Worm (Caenorhabditis elegans) whole organism, L3 larva: ENCODE measurements around the gene lin-56.

Source experiments
- R02D3.7 ChIP-seq: fragments of 150-350 bp; optimal IDR thresholded peaks from 2 replicates; lab custom pipeline; 2014; ENCODE audit warnings: missing biosample characterization, missing genetic modification characterization
- ZK546.5 ChIP-seq: sonication (generic microtip); optimal IDR thresholded peaks from 2 replicates; lab custom pipeline; 2017; ENCODE audit warnings: missing biosample characterization, missing genetic modification characterization
- aly-2 ChIP-seq: fragments of 150-350 bp; optimal IDR thresholded peaks from 2 replicates; lab custom pipeline; 2014; ENCODE audit warnings: missing biosample characterization, missing genetic modification characterization
- ama-1 ChIP-seq: fragments of 150-350 bp; optimal IDR thresholded peaks from 2 replicates; lab custom pipeline; 2018
- ceh-16 ChIP-seq: sonication (generic microtip); optimal IDR thresholded peaks from 2 replicates; lab custom pipeline; 2017; ENCODE audit warnings: missing biosample characterization, missing genetic modification characterization
- ceh-28 ChIP-seq: fragments of 150-350 bp; optimal IDR thresholded peaks from 2 replicates; lab custom pipeline; 2014; ENCODE audit warnings: missing biosample characterization, missing genetic modification reagents, missing genetic modification characterization
- ceh-9 ChIP-seq: sonication (generic microtip); optimal IDR thresholded peaks from 2 replicates; lab custom pipeline; 2018; ENCODE audit warnings: missing biosample characterization, missing genetic modification characterization
- egl-27 ChIP-seq: sonication (generic microtip); optimal IDR thresholded peaks from 4 replicates; lab custom pipeline; 2017; ENCODE audit warnings: missing biosample characterization, missing genetic modification reagents, missing genetic modification characterization
- egl-5 ChIP-seq: fragments of 150-350 bp; optimal IDR thresholded peaks from 2 replicates; lab custom pipeline; 2017; ENCODE audit warnings: missing biosample characterization, missing genetic modification reagents, missing genetic modification characterization, inconsistent platforms
- elt-1 ChIP-seq: fragments of 150-350 bp; optimal IDR thresholded peaks from 2 replicates; lab custom pipeline; 2014; ENCODE audit warnings: missing biosample characterization, missing genetic modification characterization
- elt-2 ChIP-seq: sonication (generic microtip); optimal IDR thresholded peaks from 2 replicates; lab custom pipeline; 2016; ENCODE audit warnings: missing genetic modification reagents, mild to moderate bottlenecking, missing genetic modification characterization, missing compliant biosample characterization
- elt-3 ChIP-seq, 3 experiments: fragments of 150-350 bp in 1 of 3; sonication (generic microtip) in 2 of 3; optimal IDR thresholded peaks; 2 replicates in 2 of 3; 4 replicates in 1 of 3; lab custom pipeline; 2014 to 2017; ENCODE audit warnings: missing biosample characterization in 3 of 3, missing genetic modification characterization in 3 of 3
- eor-1 ChIP-seq, 2 experiments: fragments of 150-350 bp; optimal IDR thresholded peaks; 2 replicates each; lab custom pipeline; 2014 to 2018; ENCODE audit warnings: missing biosample characterization in 2 of 2, missing genetic modification characterization in 2 of 2
- fkh-10 ChIP-seq: sonication (generic microtip); optimal IDR thresholded peaks from 2 replicates; lab custom pipeline; 2017; ENCODE audit warnings: missing biosample characterization, missing genetic modification reagents, missing genetic modification characterization
- fkh-2 ChIP-seq: fragments of 150-350 bp; optimal IDR thresholded peaks from 2 replicates; lab custom pipeline; 2014; ENCODE audit warnings: missing biosample characterization, missing genetic modification reagents, missing genetic modification characterization
- fos-1 ChIP-seq: fragments of 150-350 bp; optimal IDR thresholded peaks from 2 replicates; lab custom pipeline; 2014; ENCODE audit warnings: missing biosample characterization, missing genetic modification characterization
- hmg-11 ChIP-seq: sonication (generic microtip); optimal IDR thresholded peaks from 2 replicates; lab custom pipeline; 2016; ENCODE audit warnings: missing genetic modification characterization, missing compliant biosample characterization
- jun-1 ChIP-seq: fragments of 150-350 bp; optimal IDR thresholded peaks from 2 replicates; lab custom pipeline; 2014; ENCODE audit warnings: missing biosample characterization, missing genetic modification reagents, missing genetic modification characterization
- lin-15B ChIP-seq: fragments of 150-350 bp; optimal IDR thresholded peaks from 2 replicates; lab custom pipeline; 2014; ENCODE audit warnings: missing biosample characterization, missing genetic modification characterization
- lin-39 ChIP-seq: fragments of 150-350 bp; optimal IDR thresholded peaks from 2 replicates; lab custom pipeline; 2018; ENCODE audit warnings: missing biosample characterization, missing genetic modification reagents, missing genetic modification characterization
- lsy-12 ChIP-seq: sonication (generic microtip); optimal IDR thresholded peaks from 2 replicates; lab custom pipeline; 2016; ENCODE audit warnings: mild to moderate bottlenecking, missing genetic modification characterization, missing compliant biosample characterization
- nfya-1 ChIP-seq: sonication (generic microtip); optimal IDR thresholded peaks from 2 replicates; lab custom pipeline; 2017; ENCODE audit warnings: missing genetic modification characterization, mild to moderate bottlenecking, missing compliant biosample characterization, antibody characterized with exemption, moderate library complexity; ENCODE audit not compliant: insufficient read depth
- nhr-11 ChIP-seq: fragments of 150-350 bp; optimal IDR thresholded peaks from 2 replicates; lab custom pipeline; 2014; ENCODE audit warnings: missing biosample characterization, missing genetic modification characterization
- nhr-12 ChIP-seq: fragments of 150-350 bp; optimal IDR thresholded peaks from 2 replicates; lab custom pipeline; 2014; ENCODE audit warnings: missing biosample characterization, missing genetic modification characterization
- nhr-23 ChIP-seq: fragments of 150-350 bp; optimal IDR thresholded peaks from 2 replicates; lab custom pipeline; 2014; ENCODE audit warnings: missing biosample characterization, missing genetic modification reagents, missing genetic modification characterization
- nhr-237 ChIP-seq: fragments of 150-350 bp; optimal IDR thresholded peaks from 2 replicates; lab custom pipeline; 2014; ENCODE audit warnings: missing biosample characterization, missing genetic modification characterization
- nhr-25 ChIP-seq: sonication (generic microtip); optimal IDR thresholded peaks from 2 replicates; lab custom pipeline; 2017; ENCODE audit warnings: missing biosample characterization, missing genetic modification characterization
- nhr-43 ChIP-seq: sonication (generic microtip); optimal IDR thresholded peaks from 2 replicates; lab custom pipeline; 2016; ENCODE audit warnings: mild to moderate bottlenecking, missing genetic modification characterization, missing compliant biosample characterization; ENCODE audit not compliant: poor library complexity, severe bottlenecking
- nhr-67 ChIP-seq: fragments of 150-350 bp; optimal IDR thresholded peaks from 2 replicates; lab custom pipeline; 2014; ENCODE audit warnings: missing biosample characterization, missing genetic modification characterization
- nhr-76 ChIP-seq: fragments of 150-350 bp; sonication (generic microtip); optimal IDR thresholded peaks from 5 replicates; lab custom pipeline; 2014; ENCODE audit warnings: missing biosample characterization, missing genetic modification characterization
- nhr-77 ChIP-seq: fragments of 150-350 bp; optimal IDR thresholded peaks from 2 replicates; lab custom pipeline; 2014; ENCODE audit warnings: missing biosample characterization, missing genetic modification characterization
- pha-4 ChIP-seq: fragments of 150-350 bp; optimal IDR thresholded peaks from 2 replicates; lab custom pipeline; 2014; ENCODE audit warnings: missing biosample characterization, missing genetic modification reagents, missing genetic modification characterization
- pqm-1 ChIP-seq: fragments of 150-350 bp; optimal IDR thresholded peaks from 2 replicates; lab custom pipeline; 2017; ENCODE audit warnings: missing biosample characterization, missing genetic modification characterization, inconsistent platforms
- sea-2 ChIP-seq: fragments of 150-350 bp; sonication (generic microtip); optimal IDR thresholded peaks from 4 replicates; lab custom pipeline; 2014; ENCODE audit warnings: missing biosample characterization, missing genetic modification reagents, missing genetic modification characterization
- skn-1 ChIP-seq: fragments of 150-350 bp; optimal IDR thresholded peaks from 2 replicates; lab custom pipeline; 2014; ENCODE audit warnings: missing biosample characterization, missing genetic modification characterization
- snpc-4 ChIP-seq: fragments of 150-350 bp; optimal IDR thresholded peaks from 2 replicates; lab custom pipeline; 2014; ENCODE audit warnings: missing biosample characterization, missing genetic modification characterization
- tbx-2 ChIP-seq: sonication (generic microtip); optimal IDR thresholded peaks from 2 replicates; lab custom pipeline; 2016; ENCODE audit warnings: mild to moderate bottlenecking, missing genetic modification characterization, missing compliant biosample characterization
- unc-39 ChIP-seq: sonication (generic microtip); optimal IDR thresholded peaks from 4 replicates; lab custom pipeline; 2017; ENCODE audit warnings: missing biosample characterization, missing genetic modification characterization
- unc-62 ChIP-seq: fragments of 150-350 bp; sonication (generic microtip); optimal IDR thresholded peaks from 4 replicates; lab custom pipeline; 2014; ENCODE audit warnings: missing biosample characterization, missing genetic modification reagents, missing genetic modification characterization
- zag-1 ChIP-seq: fragments of 150-350 bp; optimal IDR thresholded peaks from 2 replicates; lab custom pipeline; 2014; ENCODE audit warnings: missing biosample characterization, missing genetic modification characterization
- ztf-11 ChIP-seq: fragments of 150-350 bp; optimal IDR thresholded peaks from 2 replicates; lab custom pipeline; 2014; ENCODE audit warnings: missing biosample characterization, missing genetic modification characterization
- ztf-4 ChIP-seq: fragments of 150-350 bp; optimal IDR thresholded peaks from 2 replicates; lab custom pipeline; 2014; ENCODE audit warnings: missing biosample characterization, missing genetic modification characterization

Gene lin-56

DNA sequence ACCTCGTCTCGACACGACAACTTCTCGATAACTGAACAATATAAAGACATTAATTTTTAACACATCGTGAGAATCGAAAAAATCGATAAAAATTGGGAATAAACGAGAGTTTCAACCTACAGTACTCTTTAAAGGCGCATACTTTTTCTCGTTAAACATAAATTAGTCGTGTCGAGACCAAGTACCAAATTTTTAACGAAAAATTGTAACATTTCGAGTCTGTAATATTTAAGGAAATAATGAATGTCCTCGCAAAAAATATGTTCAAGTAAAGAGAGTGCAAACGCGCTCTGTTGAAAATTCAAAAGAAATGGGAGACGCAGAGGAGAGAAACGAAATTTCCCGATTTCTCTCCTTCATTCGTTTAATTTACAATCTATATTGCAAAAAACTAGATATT is 528 bp downstream of the lin-56 start:
- TF ChIP-seq hmg-11 (tag; lab: Kevin White, UChicago) (no peak), snpc-4 (tag; lab: Kevin White, UChicago) (no peak), elt-1 (tag; lab: Kevin White, UChicago) (no peak), nfya-1 (no peak), nhr-43 (tag; lab: Kevin White, UChicago) (peak; percentile 55), ama-1 (lab: Kevin White, UChicago) (peak; percentile 86), ceh-28 (tag; lab: Kevin White, UChicago) (peak; percentile 30), nhr-25 (tag; lab: Kevin White, UChicago) (no peak), nhr-23 (tag; lab: Kevin White, UChicago) (no peak), ztf-4 (peak; percentile 58), zag-1 (tag; lab: Kevin White, UChicago) (no peak), jun-1 (peak; percentile 48), aly-2 (tag; lab: Kevin White, UChicago) (no peak), pha-4 (tag; lab: Kevin White, UChicago) (peak; percentile 55), unc-39 (no peak), sea-2 (GFP tag; lab: Kevin White, UChicago) (no peak), elt-2 (tag; lab: Kevin White, UChicago) (peak; percentile 25), lin-39 (tag; lab: Kevin White, UChicago) (no peak), nhr-237 (tag; lab: Kevin White, UChicago) (no peak), elt-3 (tag; optimal IDR thresholded peaks at IDR 0.05; lab: Kevin White, UChicago) (no peak), tbx-2 (tag; lab: Kevin White, UChicago) (no peak), egl-27 (no peak), ZK546.5 (tag; lab: Kevin White, UChicago) (no peak), egl-5 (tag; lab: Kevin White, UChicago) (no peak), nhr-76 (tag; lab: Kevin White, UChicago) (no peak), nhr-11 (tag; lab: Kevin White, UChicago) (no peak), lsy-12 (tag; lab: Kevin White, UChicago) (peak; percentile 62), nhr-77 (no peak), nhr-67 (tag; lab: Kevin White, UChicago) (no peak), lin-15B (tag; lab: Kevin White, UChicago) (no peak)
- TF ChIP-seq, all 47 proteins: peak for 8

- TF ChIP-seq elt-3 (tag; optimal IDR thresholded peaks at IDR 0.05; lab: Kevin White, UChicago), result no peak
- no peak for TF ChIP-seq nhr-12 (tag; lab: Kevin White, UChicago)
- no peak for TF ChIP-seq unc-62 (GFP tag; lab: Kevin White, UChicago)
- TF ChIP-seq nhr-237 (tag; lab: Kevin White, UChicago), result no peak
- TF ChIP-seq egl-27, result no peak
- no peak for TF ChIP-seq lin-39 (tag; lab: Kevin White, UChicago)
- no peak for TF ChIP-seq fkh-2 (tag; lab: Kevin White, UChicago)
Measured at ce11 chrII:10452620-10453019, 2.8 kb downstream of the lin-56 start, which contains the start of gene ZK673.4. Gene ZK673.4 (plus strand): TSS chrII:10452920.

- TF ChIP-seq snpc-4 (tag; lab: Kevin White, UChicago), result no peak
- TF ChIP-seq ceh-28 (tag; lab: Kevin White, UChicago), result no peak
Measured at ce11 chrII:10456979-10457378, 7.2 kb downstream of the lin-56 start, which contains the start of gene ZK673.11. Gene ZK673.11 (plus strand): TSS chrII:10457279.

DNA sequence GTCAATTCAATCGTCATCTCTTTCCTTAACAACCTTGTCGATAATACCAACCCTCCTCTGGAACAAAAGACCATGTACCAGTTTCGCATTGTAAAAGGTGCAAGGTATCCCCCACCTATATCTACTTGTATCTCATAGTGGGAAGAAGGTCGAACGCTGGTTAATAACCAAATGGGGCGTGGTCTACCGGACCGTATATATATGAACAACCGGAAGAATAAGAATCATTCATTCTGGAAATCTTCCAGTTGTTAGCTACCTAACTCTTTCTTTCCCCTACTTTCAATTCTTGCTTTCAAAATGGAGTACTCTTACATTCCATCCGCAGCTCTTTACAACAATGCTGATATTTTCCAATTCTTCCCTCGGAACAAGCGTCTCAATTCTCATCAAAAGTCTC is 11.4 kb downstream of the lin-56 start, which contains the start of gene ZK673.5:
TSS of gene ZK673.5 (plus strand) at position 301 of the 400 bp plus-strand sequence.
- TF ChIP-seq nhr-23 (tag; lab: Kevin White, UChicago), result no peak
- TF ChIP-seq ceh-28 (tag; lab: Kevin White, UChicago), result no peak
- no peak for TF ChIP-seq fkh-10
- TF ChIP-seq ama-1 (lab: Kevin White, UChicago), result no peak
- TF ChIP-seq nhr-43 (tag; lab: Kevin White, UChicago), result no peak
- no peak for TF ChIP-seq fos-1 (tag; lab: Kevin White, UChicago)
- no peak for TF ChIP-seq ceh-16 (tag; lab: Kevin White, UChicago)
- TF ChIP-seq aly-2 (tag; lab: Kevin White, UChicago), result no peak
- no peak for TF ChIP-seq nhr-25 (tag; lab: Kevin White, UChicago)
- no peak for TF ChIP-seq pqm-1 (tag; lab: Kevin White, UChicago)
- TF ChIP-seq R02D3.7 (tag; lab: Kevin White, UChicago), result no peak
- TF ChIP-seq eor-1 (tag; optimal IDR thresholded peaks at IDR 0.05; lab: Kevin White, UChicago), result no peak
- TF ChIP-seq hmg-11 (tag; lab: Kevin White, UChicago), result no peak
- TF ChIP-seq ceh-9, result no peak
- no peak for TF ChIP-seq ztf-11 (tag; lab: Kevin White, UChicago)
- TF ChIP-seq skn-1 (tag; lab: Kevin White, UChicago), result no peak
- no peak for TF ChIP-seq tbx-2 (tag; lab: Kevin White, UChicago)
- TF ChIP-seq, all 47 proteins: peak for 0
